Fruit fly (Drosophila melanogaster): ENCODE results near the gene rau.

rau gene

DNA sequence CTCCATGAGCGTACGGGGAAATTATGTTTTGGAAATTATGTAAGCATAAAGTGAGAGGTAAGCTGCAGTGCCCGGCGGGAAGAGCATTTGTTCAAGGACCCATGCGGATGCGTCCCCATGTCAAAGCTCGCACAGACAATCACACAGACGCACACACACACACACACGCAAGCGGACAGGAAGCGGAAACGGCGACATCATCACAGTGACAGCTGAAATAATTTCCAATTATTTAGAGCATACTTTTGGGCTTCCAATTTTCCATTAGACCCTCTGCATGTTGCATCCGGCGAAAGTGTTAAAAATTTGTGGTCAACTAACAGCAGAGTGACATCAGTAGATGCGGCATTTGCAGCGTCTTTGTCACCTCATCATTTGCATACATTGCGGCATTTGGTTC lies 12.5 kb downstream of the rau start:
- TF ChIP-seq dl (GFP tag; optimal IDR thresholded peaks at IDR 0.05; ENCODE audit: insufficient read depth in 1 of 2, partially characterized antibody in 2 of 2) (no peak), usp (GFP tag; optimal IDR thresholded peaks at IDR 0.05) (no peak), Abd-B (GFP tag; optimal IDR thresholded peaks at IDR 0.05) (no peak), sage (GFP tag; optimal IDR thresholded peaks at IDR 0.05) (no peak), pan (optimal IDR thresholded peaks at IDR 0.05) (no peak), woc (GFP tag; optimal IDR thresholded peaks at IDR 0.05) (no peak), CG9705 (GFP tag; optimal IDR thresholded peaks at IDR 0.05) (no peak), Dfd (GFP tag; optimal IDR thresholded peaks at IDR 0.05) (no peak), rgr (GFP tag; optimal IDR thresholded peaks at IDR 0.05) (no peak), Sp1 (GFP tag; optimal IDR thresholded peaks at IDR 0.05) (no peak), CG32264 (GFP tag; optimal IDR thresholded peaks at IDR 0.05) (no peak), brk (GFP tag; optimal IDR thresholded peaks at IDR 0.05) (no peak), N (GFP tag; optimal IDR thresholded peaks at IDR 0.05) (no peak), foxo (GFP tag; optimal IDR thresholded peaks at IDR 0.05) (no peak), Hnf4 (GFP tag; optimal IDR thresholded peaks at IDR 0.05) (no peak), h (GFP tag; optimal IDR thresholded peaks at IDR 0.05) (no peak)

DNA sequence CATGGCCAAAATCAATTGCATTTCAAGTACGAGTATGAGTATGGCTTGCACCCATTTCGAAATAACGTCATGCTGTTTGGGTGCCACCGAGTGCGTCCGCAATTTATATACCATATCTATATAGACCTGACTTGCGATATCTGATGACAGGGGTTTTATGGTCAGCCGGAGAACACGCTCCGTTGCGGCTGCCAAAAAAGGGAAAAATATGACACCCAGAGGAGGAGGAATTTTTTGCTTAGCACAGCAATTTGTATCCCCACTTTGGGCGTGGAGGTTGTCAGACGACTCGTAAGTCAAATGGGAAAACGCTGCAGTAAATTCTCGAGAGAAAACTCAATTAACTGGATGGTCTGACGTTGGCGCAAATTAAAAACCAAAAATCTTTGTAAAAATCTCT lies 22.5 kb downstream of the rau start:
- no peak for TF ChIP-seq jim (GFP tag; optimal IDR thresholded peaks at IDR 0.05)
- TF ChIP-seq CG9705 (GFP tag; optimal IDR thresholded peaks at IDR 0.05), result no peak
- no peak for TF ChIP-seq Vsx2 (GFP tag; optimal IDR thresholded peaks at IDR 0.05; ENCODE audit: partially characterized antibody)
- TF ChIP-seq CG32264 (GFP tag; optimal IDR thresholded peaks at IDR 0.05), result no peak
- TF ChIP-seq HLH106 (tag; optimal IDR thresholded peaks at IDR 0.05), result no peak
- TF ChIP-seq h (GFP tag; optimal IDR thresholded peaks at IDR 0.05), result no peak
- TF ChIP-seq Hnf4 (GFP tag; optimal IDR thresholded peaks at IDR 0.05), result no peak
- TF ChIP-seq usp (GFP tag; optimal IDR thresholded peaks at IDR 0.05), result no peak
- TF ChIP-seq sv (GFP tag; optimal IDR thresholded peaks at IDR 0.05), result no peak
- TF ChIP-seq CrebA (GFP tag; optimal IDR thresholded peaks at IDR 0.05; ENCODE audit: borderline replicate concordance), result no peak
- TF ChIP-seq woc (GFP tag; optimal IDR thresholded peaks at IDR 0.05), result no peak
- TF ChIP-seq Sp1 (GFP tag; optimal IDR thresholded peaks at IDR 0.05), result no peak
- TF ChIP-seq dl (GFP tag; optimal IDR thresholded peaks at IDR 0.05; ENCODE audit: insufficient read depth in 1 of 2, partially characterized antibody in 2 of 2), result no peak
- TF ChIP-seq Dif (GFP tag; optimal IDR thresholded peaks at IDR 0.05; ENCODE audit: partially characterized antibody), result no peak
- TF ChIP-seq dmrt93B (GFP tag; optimal IDR thresholded peaks at IDR 0.05), result no peak

DNA sequence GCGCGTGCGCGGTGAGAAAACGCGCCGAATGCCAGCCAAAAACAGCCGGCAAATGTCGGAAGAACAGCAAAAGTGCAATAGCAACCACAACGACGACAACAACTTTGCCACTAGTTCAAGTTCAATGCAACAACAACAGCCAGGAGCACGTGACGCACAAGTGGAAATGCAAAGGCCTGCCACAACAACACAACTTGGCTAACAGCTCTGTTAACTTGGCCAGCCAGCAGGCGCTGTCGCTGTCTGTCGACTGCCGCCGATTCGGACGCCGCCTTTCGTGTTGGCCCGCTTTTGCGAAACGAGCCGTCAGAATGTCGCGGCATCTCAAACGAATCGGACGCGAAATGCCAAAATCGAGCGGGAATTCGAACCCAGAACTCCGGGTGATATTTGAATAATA lies 55.6 kb downstream of the rau start, which contains the start of gene TrissinR:
TSS of gene TrissinR (plus strand) at position 301 of the 400 bp plus-strand sequence.
- no peak for TF ChIP-seq ey (GFP tag; optimal IDR thresholded peaks at IDR 0.05)

DNA sequence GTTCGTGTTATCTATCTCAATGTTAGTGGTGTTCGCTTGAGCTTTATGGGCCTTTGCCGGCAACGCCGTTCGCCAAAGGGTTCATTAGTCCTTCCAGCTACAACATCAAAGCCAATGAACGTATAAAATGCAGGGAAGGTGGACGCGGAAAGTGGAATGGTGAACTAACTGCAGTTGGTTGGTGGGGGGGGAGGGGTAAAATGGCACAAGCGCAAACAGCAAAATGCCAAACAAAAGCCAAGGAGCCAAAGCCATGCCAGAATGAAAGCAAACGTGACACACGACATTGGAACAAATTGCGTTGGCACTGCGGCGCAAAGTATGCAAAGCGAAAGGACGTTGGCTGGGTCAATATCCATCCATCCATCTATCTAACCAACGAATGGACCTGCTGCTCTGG lies 58.4 kb downstream of the rau start:
- TF ChIP-seq Myc (optimal IDR thresholded peaks at IDR 0.05), result no peak
- TF ChIP-seq dsf (GFP tag; optimal IDR thresholded peaks at IDR 0.05; ENCODE audit: borderline replicate concordance), result no peak
- peak; percentile 95 for TF ChIP-seq Dfd (GFP tag; optimal IDR thresholded peaks at IDR 0.05)
- TF ChIP-seq Abd-B (GFP tag; optimal IDR thresholded peaks at IDR 0.05), result no peak

DNA sequence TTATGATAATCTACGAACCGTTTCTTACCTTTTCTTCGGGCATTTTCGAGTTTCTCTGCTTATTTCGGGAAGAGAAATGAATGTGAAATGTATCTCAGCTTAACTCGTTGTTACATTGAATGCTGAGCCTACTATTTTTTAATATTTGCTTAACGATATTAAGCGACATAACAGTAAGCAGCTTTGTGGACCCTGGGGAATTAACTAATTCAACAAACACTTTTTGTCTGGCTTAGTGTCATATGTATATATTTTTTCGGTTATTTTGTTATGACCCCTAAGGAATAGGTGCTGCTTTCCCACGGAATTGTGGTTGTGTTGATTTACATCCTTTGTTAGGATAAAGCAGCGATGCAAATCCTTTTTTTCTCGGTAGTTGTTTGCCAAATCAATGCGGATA lies 61.0 kb downstream of the rau start, which contains the start of gene COX6CL:
TSS of gene COX6CL (minus strand) at position 101 of the 400 bp plus-strand sequence.
- no peak for TF ChIP-seq Abd-B (GFP tag; optimal IDR thresholded peaks at IDR 0.05)
- TF ChIP-seq ey (GFP tag; optimal IDR thresholded peaks at IDR 0.05), result no peak
- TF ChIP-seq GATAd (GFP tag; optimal IDR thresholded peaks at IDR 0.05), result no peak
- no peak for TF ChIP-seq Mio (GFP tag; optimal IDR thresholded peaks at IDR 0.05)
- TF ChIP-seq Dif (GFP tag; optimal IDR thresholded peaks at IDR 0.05; ENCODE audit: partially characterized antibody), result no peak
- TF ChIP-seq dsf (GFP tag; optimal IDR thresholded peaks at IDR 0.05; ENCODE audit: borderline replicate concordance), result no peak
- TF ChIP-seq dmrt93B (GFP tag; optimal IDR thresholded peaks at IDR 0.05), result no peak
- no peak for TF ChIP-seq tai (GFP tag; optimal IDR thresholded peaks at IDR 0.05)
- TF ChIP-seq psq (GFP tag; optimal IDR thresholded peaks at IDR 0.05), result no peak
- TF ChIP-seq OdsH (GFP tag; optimal IDR thresholded peaks at IDR 0.05), result no peak

DNA sequence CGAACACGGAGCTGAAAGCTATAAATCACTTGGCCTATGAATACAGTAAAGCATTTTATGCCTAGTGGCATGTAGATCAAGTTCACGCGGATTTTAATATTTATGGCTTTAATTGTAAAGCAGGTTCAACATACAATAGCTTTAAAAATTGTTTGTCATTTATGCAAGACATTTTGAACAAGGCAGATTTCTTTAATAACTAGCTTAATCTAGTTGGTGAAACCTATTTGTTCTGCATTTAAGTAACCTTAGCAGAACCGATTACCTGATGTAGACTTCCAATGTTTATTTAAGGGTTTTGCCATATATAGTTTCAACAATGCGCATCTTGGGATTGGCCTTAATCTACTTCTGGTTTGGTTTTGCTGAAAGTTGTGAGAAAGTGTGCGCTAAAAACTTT lies 68.0 kb downstream of the rau start, which contains the start of gene CG43307:
TSS of gene CG43307 (plus strand) at position 301 of the 400 bp plus-strand sequence.
- no peak for TF ChIP-seq HLH106 (tag; optimal IDR thresholded peaks at IDR 0.05)
- TF ChIP-seq Dif (GFP tag; optimal IDR thresholded peaks at IDR 0.05; ENCODE audit: partially characterized antibody), result no peak
- TF ChIP-seq tai (GFP tag; optimal IDR thresholded peaks at IDR 0.05), result no peak
- TF ChIP-seq Abd-B (GFP tag; optimal IDR thresholded peaks at IDR 0.05), result no peak
- TF ChIP-seq Jra (GFP tag; optimal IDR thresholded peaks at IDR 0.05), result no peak
- no peak for TF ChIP-seq Hr83 (GFP tag; optimal IDR thresholded peaks at IDR 0.05; ENCODE audit: poor library complexity, severe bottlenecking)
- TF ChIP-seq N (GFP tag; optimal IDR thresholded peaks at IDR 0.05), result no peak
- TF ChIP-seq GATAd (GFP tag; optimal IDR thresholded peaks at IDR 0.05), result no peak
- TF ChIP-seq h (GFP tag; optimal IDR thresholded peaks at IDR 0.05), result no peak
- TF ChIP-seq woc (GFP tag; optimal IDR thresholded peaks at IDR 0.05), result no peak
- TF ChIP-seq OdsH (GFP tag; optimal IDR thresholded peaks at IDR 0.05), result no peak
- no peak for TF ChIP-seq psq (GFP tag; optimal IDR thresholded peaks at IDR 0.05)

Data from whole organism, wandering third instar larva.